Fruit fly (Drosophila melanogaster): ENCODE data around the gene Creld.

DNA sequence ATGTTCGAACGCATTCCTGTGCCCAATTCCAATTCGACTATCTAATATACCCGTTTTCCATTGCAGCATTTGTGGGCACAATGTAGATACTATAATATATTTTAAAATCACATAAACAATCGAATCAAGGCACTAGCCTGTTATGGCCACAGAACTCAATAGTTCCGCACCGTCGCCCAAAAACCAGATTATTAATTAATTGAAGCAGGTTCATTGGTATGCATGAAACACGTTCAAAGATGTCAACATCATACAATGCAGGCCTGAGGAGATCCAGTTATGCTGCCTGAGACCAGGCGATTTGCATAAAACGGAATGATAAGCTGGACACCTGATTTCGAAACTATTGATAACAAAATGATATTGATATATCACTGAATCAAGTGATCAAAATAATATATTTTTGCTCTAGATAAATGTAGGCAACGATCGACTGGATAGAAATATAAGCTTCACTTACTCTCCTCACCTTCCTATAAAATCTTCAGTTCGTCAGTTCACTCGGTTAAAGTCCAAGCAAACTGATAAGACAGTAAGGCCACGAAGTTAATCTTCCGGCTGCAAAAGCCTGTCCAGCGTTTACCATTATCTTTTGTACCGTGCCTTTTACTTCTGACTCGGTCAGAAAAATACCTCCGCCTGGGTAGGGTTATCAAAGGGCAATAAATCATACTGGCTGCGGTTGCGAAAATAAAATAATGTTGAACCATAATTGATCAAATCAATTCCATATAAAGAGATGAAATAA, 33.4 kb downstream of the Creld start:
- TF ChIP-seq CTCF (optimal IDR thresholded peaks at IDR 0.05) = no peak
- no peak for TF ChIP-seq CG8478 (optimal IDR thresholded peaks at IDR 0.05)
